Worm (Caenorhabditis elegans): ENCODE data around the gene ZK354.2.

DNA sequence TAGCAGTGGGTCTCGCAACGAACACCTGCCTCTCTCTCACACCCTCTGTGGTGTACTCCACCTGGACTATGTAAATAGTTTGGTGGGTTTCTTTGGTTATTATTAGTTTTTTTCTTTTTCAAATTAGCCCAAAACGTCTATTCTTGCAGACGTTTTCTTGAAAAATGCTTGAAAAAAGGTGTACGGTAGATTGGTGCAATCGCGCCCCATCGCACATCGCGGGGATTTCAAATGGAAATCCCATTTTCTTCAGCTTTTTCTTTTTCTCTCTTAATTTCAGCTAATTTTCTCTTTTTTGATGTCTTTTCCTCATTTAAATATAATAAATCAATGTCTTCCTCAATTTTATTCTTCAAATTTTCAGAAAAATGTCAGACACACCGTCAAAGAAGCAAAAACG, 40.9 kb downstream of the ZK354.2 start, which contains the start of gene Y4C6B.1:
- TF ChIP-seq hlh-30 (tag; optimal IDR thresholded peaks at IDR 0.05; ENCODE audit: insufficient read depth) (no peak), fkh-10 (GFP tag; optimal IDR thresholded peaks at IDR 0.05) (no peak), nhr-11 (tag; optimal IDR thresholded peaks at IDR 0.05) (no peak), pag-3 (tag; optimal IDR thresholded peaks at IDR 0.05; ENCODE audit: borderline replicate concordance) (no peak), tbx-2 (tag; optimal IDR thresholded peaks at IDR 0.05) (peak; percentile 17), sox-4 (tag; optimal IDR thresholded peaks at IDR 0.05) (no peak), ztf-16 (tag; optimal IDR thresholded peaks at IDR 0.05) (no peak), pax-1 (tag; optimal IDR thresholded peaks at IDR 0.05) (no peak), ama-1 (optimal IDR thresholded peaks at IDR 0.05) (no peak), unc-86 (tag; optimal IDR thresholded peaks at IDR 0.05) (no peak), lim-6 (tag; optimal IDR thresholded peaks at IDR 0.05) (no peak), hlh-6 (tag; optimal IDR thresholded peaks at IDR 0.05) (no peak), dmd-4 (tag; optimal IDR thresholded peaks at IDR 0.05; ENCODE audit: borderline replicate concordance) (no peak), C08G9.2 (tag; optimal IDR thresholded peaks at IDR 0.05) (no peak)
